Worm (Caenorhabditis elegans): ENCODE results near the gene F21C10.5.

- TF ChIP-seq mdl-1 (tag; optimal IDR thresholded peaks at IDR 0.05): no peak
- TF ChIP-seq ZK546.5 (tag; optimal IDR thresholded peaks at IDR 0.05): no peak
- no peak for TF ChIP-seq nhr-12 (tag; optimal IDR thresholded peaks at IDR 0.05)
- TF ChIP-seq gmeb-1 (tag; optimal IDR thresholded peaks at IDR 0.05): no peak
- TF ChIP-seq ceh-82 (tag; optimal IDR thresholded peaks at IDR 0.05): no peak
- TF ChIP-seq skn-1 (tag; optimal IDR thresholded peaks at IDR 0.05): no peak
- no peak for TF ChIP-seq fos-1 (tag; optimal IDR thresholded peaks at IDR 0.05)
- no peak for TF ChIP-seq nhr-6 (tag; optimal IDR thresholded peaks at IDR 0.05)
- no peak for TF ChIP-seq unc-39 (tag; optimal IDR thresholded peaks at IDR 0.05)
- no peak for TF ChIP-seq aly-2 (tag; optimal IDR thresholded peaks at IDR 0.05)
Measured at ce11 chrV:9168089-9168488, 42.6 kb downstream of the F21C10.5 start, which contains the start of gene B0222.11.
